Worm (Caenorhabditis elegans) whole organism, L4 larva: Measurements from ENCODE around the gene eff-1.
A peak's percentile ranks its signal among the peaks of the same experiment; 100 is the strongest.

Experiments
- D1046.2 ChIP-seq: fragments of 200-800 bp; sonication (Bioruptor generic); IDR thresholded peaks from 2 replicates; pipeline ENCODE4 v1.3.6; 2022; ENCODE audit warnings: missing genetic modification characterization, missing compliant biosample characterization
- F37D6.2 ChIP-seq: sonication (generic microtip); optimal IDR thresholded peaks from 2 replicates; lab custom pipeline; 2016; ENCODE audit warnings: mild to moderate bottlenecking, missing genetic modification characterization, missing compliant biosample characterization
- F44E2.7 ChIP-seq: fragments of 200-800 bp; sonication (Bioruptor generic); IDR thresholded peaks from 2 replicates; pipeline ENCODE4 v2.1.2; 2022; ENCODE audit warnings: missing genetic modification characterization, missing compliant biosample characterization
- R02D3.7 ChIP-seq: fragments of 150-350 bp; sonication (generic microtip); optimal IDR thresholded peaks from 3 replicates; lab custom pipeline; 2014; ENCODE audit warnings: missing biosample characterization, missing genetic modification characterization
- T20F7.1 ChIP-seq: fragments of 200-800 bp; sonication (Bioruptor generic); optimal IDR thresholded peaks from 2 replicates; lab custom pipeline; 2018; ENCODE audit warnings: mild to moderate bottlenecking, missing genetic modification characterization, missing compliant biosample characterization
- ceh-20 ChIP-seq: fragments of 200-800 bp; sonication (Bioruptor generic); IDR thresholded peaks from 2 replicates; pipeline ENCODE4 v1.3.6; 2022; ENCODE audit warnings: missing genetic modification reagents, missing genetic modification characterization, missing compliant biosample characterization
- ceh-28 ChIP-seq: fragments of 150-350 bp; optimal IDR thresholded peaks from 2 replicates; lab custom pipeline; 2014; ENCODE audit warnings: missing biosample characterization, missing genetic modification reagents, missing genetic modification characterization
- ceh-44 ChIP-seq: fragments of 200-800 bp; sonication (Bioruptor generic); IDR thresholded peaks from 2 replicates; pipeline ENCODE4 v1.3.6; 2022; ENCODE audit warnings: missing genetic modification reagents, missing genetic modification characterization, missing compliant biosample characterization
- ceh-82 ChIP-seq: sonication (generic microtip); optimal IDR thresholded peaks from 2 replicates; lab custom pipeline; 2017; ENCODE audit warnings: missing biosample characterization, missing genetic modification characterization
- ces-1 ChIP-seq: fragments of 150-350 bp; sonication (generic microtip); optimal IDR thresholded peaks from 4 replicates; lab custom pipeline; 2014; ENCODE audit warnings: missing biosample characterization, missing genetic modification reagents, missing genetic modification characterization
- ctbp-1 ChIP-seq: fragments of 200-800 bp; sonication (Bioruptor generic); IDR thresholded peaks from 2 replicates; pipeline ENCODE4 v1.3.6; 2022; ENCODE audit warnings: missing genetic modification reagents, missing genetic modification characterization, missing compliant biosample characterization
- daf-8 ChIP-seq: fragments of 200-800 bp; sonication (Bioruptor generic); IDR thresholded peaks from 2 replicates; pipeline ENCODE4 v1.3.6; 2022; ENCODE audit warnings: missing genetic modification characterization, missing compliant biosample characterization
- dmd-8 ChIP-seq: fragments of 200-800 bp; sonication (Bioruptor generic); IDR thresholded peaks from 2 replicates; pipeline ENCODE4 v1.3.6; 2022; ENCODE audit warnings: missing genetic modification characterization, missing compliant biosample characterization
- dmd-9 ChIP-seq: fragments of 200-800 bp; sonication (Bioruptor generic); IDR thresholded peaks from 2 replicates; pipeline ENCODE4 v1.3.6; 2022; ENCODE audit warnings: missing genetic modification reagents, missing genetic modification characterization, missing compliant biosample characterization
- egl-43 ChIP-seq: fragments of 200-800 bp; sonication (Bioruptor generic); IDR thresholded peaks from 2 replicates; pipeline ENCODE4 v1.3.6; 2022; ENCODE audit warnings: missing genetic modification reagents, missing genetic modification characterization, missing compliant biosample characterization
- fkh-10 ChIP-seq: fragments of 150-350 bp; optimal IDR thresholded peaks from 2 replicates; lab custom pipeline; 2014; ENCODE audit warnings: missing biosample characterization, missing genetic modification reagents, missing genetic modification characterization
- hlh-11 ChIP-seq: fragments of 200-800 bp; sonication (Bioruptor generic); optimal IDR thresholded peaks from 2 replicates; lab custom pipeline; 2018; ENCODE audit warnings: mild to moderate bottlenecking, missing genetic modification characterization, missing compliant biosample characterization
- hlh-30 ChIP-seq: sonication (generic microtip); optimal IDR thresholded peaks from 2 replicates; lab custom pipeline; 2017; ENCODE audit warnings: antibody characterized with exemption, mild to moderate bottlenecking, missing genetic modification characterization, missing compliant biosample characterization; ENCODE audit not compliant: insufficient read depth
- hmg-1.1 ChIP-seq: fragments of 200-800 bp; sonication (Bioruptor generic); IDR thresholded peaks from 2 replicates; pipeline ENCODE4 v1.3.6; 2022; ENCODE audit warnings: missing genetic modification reagents, missing genetic modification characterization, missing compliant biosample characterization
- jun-1 ChIP-seq: fragments of 150-350 bp; optimal IDR thresholded peaks from 2 replicates; lab custom pipeline; 2014; ENCODE audit warnings: missing biosample characterization, missing genetic modification reagents, missing genetic modification characterization
- lim-7 ChIP-seq: fragments of 200-800 bp; sonication (Bioruptor generic); IDR thresholded peaks from 2 replicates; pipeline ENCODE4 v1.3.6; 2022; ENCODE audit warnings: missing genetic modification characterization, missing compliant biosample characterization
- lin-1 ChIP-seq: fragments of 200-800 bp; sonication (Bioruptor generic); IDR thresholded peaks from 2 replicates; pipeline ENCODE4 v1.3.6; 2022; ENCODE audit warnings: missing genetic modification reagents, missing genetic modification characterization, missing compliant biosample characterization
- lin-13 ChIP-seq: fragments of 150-350 bp; optimal IDR thresholded peaks from 2 replicates; lab custom pipeline; 2014; ENCODE audit warnings: missing biosample characterization, missing genetic modification reagents, missing genetic modification characterization
- lin-29 ChIP-seq: fragments of 200-800 bp; sonication (Bioruptor generic); IDR thresholded peaks from 2 replicates; pipeline ENCODE4 v1.3.6; 2022; ENCODE audit warnings: missing genetic modification reagents, missing genetic modification characterization, missing compliant biosample characterization
- lin-38 ChIP-seq: fragments of 200-800 bp; sonication (Bioruptor generic); IDR thresholded peaks from 2 replicates; pipeline ENCODE4 v1.3.6; 2022; ENCODE audit warnings: missing genetic modification reagents, missing genetic modification characterization, missing compliant biosample characterization
- lin-39 ChIP-seq: fragments of 150-350 bp; optimal IDR thresholded peaks from 2 replicates; lab custom pipeline; 2014; ENCODE audit warnings: missing biosample characterization, missing genetic modification reagents, missing genetic modification characterization
- lir-3 ChIP-seq: sonication (generic microtip); optimal IDR thresholded peaks from 2 replicates; lab custom pipeline; 2016; ENCODE audit warnings: mild to moderate bottlenecking, missing genetic modification characterization, missing compliant biosample characterization
- mdl-1 ChIP-seq, 2 experiments: fragments of 150-350 bp in 1 of 2; sonication (generic microtip) in 1 of 2; optimal IDR thresholded peaks; 2 replicates each; lab custom pipeline; 2014 to 2017; ENCODE audit warnings: missing biosample characterization in 2 of 2, missing genetic modification characterization in 2 of 2
- mdt-29 ChIP-seq: fragments of 200-800 bp; sonication (Bioruptor generic); IDR thresholded peaks from 2 replicates; pipeline ENCODE4 v1.3.6; 2022; ENCODE audit warnings: missing genetic modification reagents, missing genetic modification characterization, missing compliant biosample characterization
- mes-2 ChIP-seq: sonication (generic microtip); optimal IDR thresholded peaks from 2 replicates; lab custom pipeline; 2016; ENCODE audit warnings: missing genotype, mild to moderate bottlenecking, missing genetic modification characterization, missing compliant biosample characterization; ENCODE audit not compliant: poor library complexity, severe bottlenecking
- mxl-3 ChIP-seq: fragments of 200-800 bp; sonication (Bioruptor generic); optimal IDR thresholded peaks from 2 replicates; lab custom pipeline; 2018; ENCODE audit warnings: mild to moderate bottlenecking, missing genetic modification characterization, missing compliant biosample characterization
- nhr-10 ChIP-seq: fragments of 150-350 bp; optimal IDR thresholded peaks from 2 replicates; lab custom pipeline; 2014; ENCODE audit warnings: missing biosample characterization, missing genetic modification characterization
- nhr-11 ChIP-seq: fragments of 150-350 bp; optimal IDR thresholded peaks from 2 replicates; lab custom pipeline; 2014; ENCODE audit warnings: missing biosample characterization, missing genetic modification characterization
- nhr-6 ChIP-seq: fragments of 150-350 bp; optimal IDR thresholded peaks from 2 replicates; lab custom pipeline; 2014; ENCODE audit warnings: missing biosample characterization, missing genetic modification characterization
- nhr-76 ChIP-seq: fragments of 150-350 bp; optimal IDR thresholded peaks from 2 replicates; lab custom pipeline; 2014; ENCODE audit warnings: missing biosample characterization, missing genetic modification characterization
- nhr-77 ChIP-seq: fragments of 150-350 bp; optimal IDR thresholded peaks from 2 replicates; lab custom pipeline; 2014; ENCODE audit warnings: missing biosample characterization, missing genetic modification characterization
- saeg-2 ChIP-seq: fragments of 200-800 bp; sonication (Bioruptor generic); IDR thresholded peaks from 2 replicates; pipeline ENCODE4 v1.3.6; 2022; ENCODE audit warnings: missing genetic modification reagents, missing genetic modification characterization, missing compliant biosample characterization
- set-16 ChIP-seq: fragments of 200-800 bp; sonication (Bioruptor generic); IDR thresholded peaks from 2 replicates; pipeline ENCODE4 v1.3.6; 2022; ENCODE audit warnings: missing genetic modification reagents, missing genetic modification characterization, missing compliant biosample characterization
- snpc-1.2 ChIP-seq: fragments of 200-800 bp; sonication (Bioruptor generic); IDR thresholded peaks from 2 replicates; pipeline ENCODE4 v1.3.6; 2022; ENCODE audit warnings: missing genetic modification reagents, missing genetic modification characterization, missing compliant biosample characterization
- spr-1 ChIP-seq: sonication (generic microtip); optimal IDR thresholded peaks from 2 replicates; lab custom pipeline; 2016; ENCODE audit warnings: mild to moderate bottlenecking, missing genetic modification characterization, missing compliant biosample characterization
- tag-97 ChIP-seq: fragments of 200-800 bp; sonication (Bioruptor generic); IDR thresholded peaks from 2 replicates; pipeline ENCODE4 v1.3.6; 2022; ENCODE audit warnings: missing genetic modification characterization, missing compliant biosample characterization
- unc-130 ChIP-seq: sonication (generic microtip); optimal IDR thresholded peaks from 2 replicates; lab custom pipeline; 2016; ENCODE audit warnings: missing genetic modification reagents, missing genetic modification characterization, missing compliant biosample characterization
- unc-39 ChIP-seq: sonication (generic microtip); optimal IDR thresholded peaks from 2 replicates; lab custom pipeline; 2017; ENCODE audit warnings: missing biosample characterization, missing genetic modification characterization
- unc-62 ChIP-seq, 3 experiments: fragments of 150-350 bp in 1 of 3; sonication (generic microtip); optimal IDR thresholded peaks in 2 of 3; peaks in 1 of 3; 1 replicate in 1 of 3; 2 replicates in 2 of 3; lab custom pipeline; 2014 to 2017; ENCODE audit warnings: missing biosample characterization in 3 of 3, missing genetic modification characterization in 3 of 3, missing genetic modification reagents in 3 of 3, missing genotype in 1 of 3
- zfp-2 ChIP-seq: sonication (generic microtip); optimal IDR thresholded peaks from 2 replicates; lab custom pipeline; 2016; ENCODE audit warnings: mild to moderate bottlenecking, missing genetic modification characterization, missing compliant biosample characterization
- ztf-11 ChIP-seq: fragments of 150-350 bp; optimal IDR thresholded peaks from 2 replicates; lab custom pipeline; 2014; ENCODE audit warnings: missing biosample characterization, missing genetic modification characterization
- ztf-7 ChIP-seq: fragments of 150-350 bp; optimal IDR thresholded peaks from 2 replicates; lab custom pipeline; 2014; ENCODE audit warnings: missing biosample characterization, missing genetic modification characterization

Gene eff-1

ce11 chrII:8353288-8353687 is 6.8 kb downstream of the eff-1 start:
- TF ChIP-seq ctbp-1 (GFP tag; lab: Robert Waterston, UW) (peak; percentile 53; the same call in 1 of the 2 replicates), nhr-11 (tag; lab: Kevin White, UChicago) (no peak), hmg-1.1 (0 out of 2 replicates have a peak, but pooled peaks have one; percentile 26), R02D3.7 (tag; lab: Kevin White, UChicago) (no peak)

ce11 chrII:8354233-8354750 is 7.8 kb downstream of the eff-1 start, which contains the start of gene C26D10.6:
Gene C26D10.6 (minus strand): TSS chrII:8354700.
- TF ChIP-seq ceh-82 (tag; lab: Kevin White, UChicago) (no peak), mdl-1 (tag; optimal IDR thresholded peaks at IDR 0.05; lab: Kevin White, UChicago) (no peak), T20F7.1 (GFP tag; lab: Kevin White, UChicago) (no peak), mdt-29 (no peak), spr-1 (tag; lab: Kevin White, UChicago) (no peak), lin-38 (no peak), lin-29 (GFP tag; lab: Robert Waterston, UW) (no peak), ztf-7 (no peak), nhr-6 (tag; lab: Kevin White, UChicago) (no peak), nhr-77 (tag; lab: Kevin White, UChicago) (no peak), daf-8 (GFP tag; lab: Robert Waterston, UW) (no peak), mes-2 (tag; lab: Kevin White, UChicago) (no peak), ceh-20 (GFP tag; lab: Robert Waterston, UW) (no peak), hlh-11 (tag; lab: Kevin White, UChicago) (no peak)

ce11 chrII:8358466-8358865 is 12.0 kb downstream of the eff-1 start:
- TF ChIP-seq lin-39 (tag; lab: Kevin White, UChicago) (no peak), lin-38 (no peak), jun-1 (tag; lab: Kevin White, UChicago) (no peak), snpc-1.2 (no peak), dmd-9 (GFP tag; lab: Robert Waterston, UW) (no peak), unc-62 (GFP tag; optimal IDR thresholded peaks at IDR 0.05 in 1 of 2; lab: Kevin White, UChicago) (no peak), unc-62 (tag; optimal IDR thresholded peaks at IDR 0.05; lab: Kevin White, UChicago) (no peak), mes-2 (tag; lab: Kevin White, UChicago) (no peak), ztf-11 (tag; lab: Kevin White, UChicago) (no peak), ceh-44 (GFP tag; lab: Robert Waterston, UW) (no peak), dmd-8 (GFP tag; lab: Robert Waterston, UW) (0 out of 2 replicates have a peak, but pooled peaks have one; percentile 63), egl-43 (GFP tag; lab: Robert Waterston, UW) (no peak), nhr-76 (no peak), hlh-30 (tag; lab: Kevin White, UChicago) (no peak), F44E2.7 (GFP tag; lab: Robert Waterston, UW) (0 out of 2 replicates have a peak, but pooled peaks have one; percentile 10), nhr-10 (tag; lab: Kevin White, UChicago) (no peak), D1046.2 (GFP tag; lab: Robert Waterston, UW) (no peak), lim-7 (GFP tag; lab: Robert Waterston, UW) (no peak), ceh-28 (tag; lab: Kevin White, UChicago) (no peak), hlh-11 (tag; lab: Kevin White, UChicago) (peak; percentile 34), fkh-10 (GFP tag; lab: Kevin White, UChicago) (no peak), ces-1 (GFP tag; lab: Kevin White, UChicago) (no peak), R02D3.7 (tag; lab: Kevin White, UChicago) (no peak), F37D6.2 (tag; lab: Kevin White, UChicago) (no peak), set-16 (peak; percentile 95), unc-39 (tag; lab: Kevin White, UChicago) (no peak), nhr-11 (tag; lab: Kevin White, UChicago) (no peak), mdt-29 (no peak), lir-3 (tag; lab: Kevin White, UChicago) (no peak), lin-1 (no peak), mxl-3 (GFP tag; lab: Kevin White, UChicago) (no peak), saeg-2 (no peak), nhr-77 (tag; lab: Kevin White, UChicago) (no peak), T20F7.1 (GFP tag; lab: Kevin White, UChicago) (no peak), zfp-2 (tag; lab: Kevin White, UChicago) (no peak), lin-13 (GFP tag; lab: Kevin White, UChicago) (no peak), unc-130 (no peak), tag-97 (GFP tag; lab: Robert Waterston, UW) (no peak)
